Fruit fly (Drosophila melanogaster): ENCODE results near the gene cas.

Gene cas

DNA sequence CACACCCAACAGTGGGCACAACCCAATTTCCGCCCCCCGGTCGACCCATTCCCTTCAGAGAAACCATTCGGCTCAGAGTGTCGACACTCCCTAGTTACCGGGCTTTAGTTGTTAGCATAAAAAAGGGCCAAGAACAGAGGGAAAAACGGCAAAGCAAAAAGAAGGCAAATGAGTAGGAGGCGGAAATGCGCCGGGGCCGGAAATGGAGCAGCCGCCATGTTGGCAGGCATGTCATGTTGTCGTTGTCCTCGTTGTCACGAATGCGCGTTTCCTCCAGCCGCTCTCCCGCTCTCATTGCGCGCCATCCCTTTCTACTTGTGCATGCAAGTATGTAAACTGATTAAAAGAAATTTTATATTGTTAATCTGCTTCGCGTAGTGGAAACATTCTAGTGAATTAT lies 20.2 kb downstream of the cas start (continued):
- TF ChIP-seq Meics (GFP tag; optimal IDR thresholded peaks at IDR 0.05) (peak; percentile 6), MBD-R2 (GFP tag; IDR thresholded peaks at IDR 0.05) (no peak), CG17912 (GFP tag; optimal IDR thresholded peaks at IDR 0.05) (no peak), lab (GFP tag; optimal IDR thresholded peaks at IDR 0.05) (peak; percentile 71), Drgx (GFP tag; IDR thresholded peaks at IDR 0.05) (no peak), CG10209 (GFP tag; optimal IDR thresholded peaks at IDR 0.05) (no peak), CG13296 (GFP tag; optimal IDR thresholded peaks at IDR 0.05) (peak; percentile 60), ci (GFP tag; IDR thresholded peaks at IDR 0.05) (peak; percentile 67), CG18599 (GFP tag; optimal IDR thresholded peaks at IDR 0.05) (peak; percentile 48), ara (GFP tag; IDR thresholded peaks at IDR 0.05) (0 out of 2 replicates have a peak, but pooled peaks have one; percentile 43), CG17385 (GFP tag; optimal IDR thresholded peaks at IDR 0.05) (peak; percentile 3), CG12071 (GFP tag; optimal IDR thresholded peaks at IDR 0.05) (peak; percentile 12), HHEX (GFP tag; optimal IDR thresholded peaks at IDR 0.05) (peak; percentile 25), Lhr (GFP tag; optimal IDR thresholded peaks at IDR 0.05) (no peak)

DNA sequence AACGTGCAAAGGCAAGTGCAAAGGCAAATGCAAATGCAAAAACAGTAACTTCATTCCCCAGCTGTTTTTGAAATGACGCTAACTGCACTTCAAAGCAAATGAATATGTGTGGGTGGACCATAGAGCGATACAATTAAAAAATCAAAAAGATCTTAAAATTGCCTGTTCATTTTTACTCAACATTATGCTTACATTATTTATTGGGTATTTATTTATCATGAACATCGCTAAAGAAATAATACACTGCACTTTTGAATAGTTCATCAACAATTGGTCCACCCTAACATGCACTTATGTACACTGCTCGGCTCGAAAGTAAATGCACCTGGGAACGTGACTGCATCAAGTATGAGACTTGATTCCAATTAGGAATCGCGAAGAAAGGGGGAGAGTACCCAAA lies 22.1 kb downstream of the cas start:
- no peak for TF ChIP-seq Taf1 (GFP tag; IDR thresholded peaks at IDR 0.05)
- no peak for TF ChIP-seq CG1024 (GFP tag; IDR thresholded peaks at IDR 0.05)
- no peak for TF ChIP-seq BEAF-32 (GFP tag; optimal IDR thresholded peaks at IDR 0.05)
- TF ChIP-seq trh (GFP tag; optimal IDR thresholded peaks at IDR 0.05): no peak
- no peak for TF ChIP-seq peb (GFP tag; IDR thresholded peaks at IDR 0.05)
- TF ChIP-seq sd (tag; optimal IDR thresholded peaks at IDR 0.05): no peak
- no peak for TF ChIP-seq HLH3B (GFP tag; IDR thresholded peaks at IDR 0.05)
- peak; percentile 24 for TF ChIP-seq unpg (GFP tag; optimal IDR thresholded peaks at IDR 0.05)
- no peak for TF ChIP-seq CG14014 (GFP tag; IDR thresholded peaks at IDR 0.05)
- 0 out of 2 replicates have a peak, but pooled peaks have one; percentile 12 for TF ChIP-seq ranshi (GFP tag; IDR thresholded peaks at IDR 0.05)
- TF ChIP-seq phol (tag; optimal IDR thresholded peaks at IDR 0.05): peak; percentile 20
- no peak for TF ChIP-seq eve (GFP tag; optimal IDR thresholded peaks at IDR 0.05)
- peak; percentile 58; the same call in 1 of the 3 replicates for TF ChIP-seq ci (GFP tag; IDR thresholded peaks at IDR 0.05)
- TF ChIP-seq al (GFP tag; IDR thresholded peaks at IDR 0.05): no peak
- TF ChIP-seq CG18262 (tag; optimal IDR thresholded peaks at IDR 0.05): peak; percentile 29
- peak in 1 of 2 experiments; percentile 10 for TF ChIP-seq bsh (GFP tag; optimal IDR thresholded peaks at IDR 0.05)
- no peak for TF ChIP-seq CG3065 (GFP tag; optimal IDR thresholded peaks at IDR 0.05)
- TF ChIP-seq Hr51 (GFP tag; optimal IDR thresholded peaks at IDR 0.05): peak in 1 of 2 experiments; percentile 9
- TF ChIP-seq rib (GFP tag; IDR thresholded peaks at IDR 0.05): no peak
- no peak for TF ChIP-seq p53 (GFP tag; optimal IDR thresholded peaks at IDR 0.05)
- no peak for TF ChIP-seq CG8478 (optimal IDR thresholded peaks at IDR 0.05)
- TF ChIP-seq E2f1 (GFP tag; IDR thresholded peaks at IDR 0.05): no peak
- no peak for TF ChIP-seq bab2 (GFP tag; optimal IDR thresholded peaks at IDR 0.05)
- TF ChIP-seq ftz-f1 (GFP tag; optimal IDR thresholded peaks at IDR 0.05): no peak
- TF ChIP-seq Sin3A (optimal IDR thresholded peaks at IDR 0.05): no peak
- TF ChIP-seq run (tag; optimal IDR thresholded peaks at IDR 0.05): no peak
- no peak for TF ChIP-seq CG15269 (tag; optimal IDR thresholded peaks at IDR 0.05)
- no peak for TF ChIP-seq CG17328 (GFP tag; IDR thresholded peaks at IDR 0.05)
- TF ChIP-seq CG11723 (GFP tag; optimal IDR thresholded peaks at IDR 0.05): no peak
- no peak for TF ChIP-seq danr (GFP tag; IDR thresholded peaks at IDR 0.05)
- no peak for TF ChIP-seq CG7963 (GFP tag; IDR thresholded peaks at IDR 0.05; ENCODE audit: partially characterized antibody)
- TF ChIP-seq stwl (tag; optimal IDR thresholded peaks at IDR 0.05): no peak
- no peak for TF ChIP-seq B-H1 (GFP tag; IDR thresholded peaks at IDR 0.05)
- TF ChIP-seq hth (optimal IDR thresholded peaks at IDR 0.05): no peak
- TF ChIP-seq CG14860 (GFP tag; IDR thresholded peaks at IDR 0.05; ENCODE audit: partially characterized antibody): no peak
- 0 out of 2 replicates have a peak, but pooled peaks have one; percentile 9 for TF ChIP-seq Awh (GFP tag; IDR thresholded peaks at IDR 0.05)
- TF ChIP-seq CG18764 (GFP tag; optimal IDR thresholded peaks at IDR 0.05): no peak
- 0 out of 2 replicates have a peak, but pooled peaks have one; percentile 28 for TF ChIP-seq Xrp1 (GFP tag; IDR thresholded peaks at IDR 0.05)

Data from whole organism, embryonic.